Worm (Caenorhabditis elegans): ENCODE results near the gene srx-131.
A peak's percentile ranks its signal among the peaks of the same experiment; 100 is the strongest.

Gene srx-131

ce11 chrV:13812330-13812729 is 32.9 kb upstream of the srx-131 start:
- TF ChIP-seq lsy-2 (tag; optimal IDR thresholded peaks at IDR 0.05) (no peak), blmp-1 (tag; optimal IDR thresholded peaks at IDR 0.05; ENCODE audit: insufficient read depth) (no peak), ceh-16 (tag; optimal IDR thresholded peaks at IDR 0.05) (no peak), unc-55 (GFP tag; optimal IDR thresholded peaks at IDR 0.05) (no peak), nhr-21 (tag; optimal IDR thresholded peaks at IDR 0.05) (no peak), sma-9 (GFP tag; optimal IDR thresholded peaks at IDR 0.05) (no peak), sma-9 (tag; optimal IDR thresholded peaks at IDR 0.05) (no peak), mab-5 (tag; optimal IDR thresholded peaks at IDR 0.05) (no peak), ztf-4 (tag; optimal IDR thresholded peaks at IDR 0.05) (no peak), crh-2 (tag; optimal IDR thresholded peaks at IDR 0.05) (no peak), alr-1 (tag; optimal IDR thresholded peaks at IDR 0.05) (no peak), nhr-77 (tag; optimal IDR thresholded peaks at IDR 0.05) (no peak), lin-11 (tag; optimal IDR thresholded peaks at IDR 0.05) (no peak), nhr-237 (tag; optimal IDR thresholded peaks at IDR 0.05) (no peak)

DNA sequence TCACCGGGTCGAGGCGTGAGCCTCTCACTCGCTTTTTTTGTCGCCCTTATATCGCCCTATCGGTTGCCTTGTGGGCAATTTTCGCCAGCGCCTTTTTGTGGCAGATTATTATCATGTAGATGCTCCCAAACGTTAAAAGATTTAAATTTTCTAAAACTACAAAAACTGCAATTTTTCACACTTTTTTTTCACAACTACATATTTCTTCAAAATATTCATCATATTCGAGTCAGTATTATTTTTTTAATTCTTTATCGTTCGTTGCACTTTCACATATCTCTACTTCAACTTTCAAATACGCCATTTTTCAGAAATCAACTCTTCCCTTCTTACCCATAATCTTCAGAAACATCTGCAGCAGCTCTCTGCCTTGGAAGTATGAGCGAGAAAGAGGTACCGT is 32.3 kb upstream of the srx-131 start, which contains the start of gene ceh-24:
ceh-24 (plus strand) TSS at position 301 of the 400 bp plus-strand sequence.
- TF ChIP-seq sem-4 (tag; optimal IDR thresholded peaks at IDR 0.05) = no peak
- TF ChIP-seq nhr-10 (tag; optimal IDR thresholded peaks at IDR 0.05) = no peak
- TF ChIP-seq elt-1 (tag; optimal IDR thresholded peaks at IDR 0.05) = no peak
- no peak for TF ChIP-seq dmd-4 (tag; optimal IDR thresholded peaks at IDR 0.05)
- TF ChIP-seq C34F6.9 (tag; optimal IDR thresholded peaks at IDR 0.05) = no peak
- TF ChIP-seq sma-9 (GFP tag; optimal IDR thresholded peaks at IDR 0.05) = no peak
- no peak for TF ChIP-seq sma-9 (tag; optimal IDR thresholded peaks at IDR 0.05)

- no peak for TF ChIP-seq sma-3 (GFP tag; optimal IDR thresholded peaks at IDR 0.05)
- TF ChIP-seq lin-11 (tag; optimal IDR thresholded peaks at IDR 0.05) = no peak
- no peak for TF ChIP-seq nhr-129 (tag; optimal IDR thresholded peaks at IDR 0.05)
- no peak for TF ChIP-seq elt-3 (tag; optimal IDR thresholded peaks at IDR 0.05)
- TF ChIP-seq Y55F3AM.14 (GFP tag; optimal IDR thresholded peaks at IDR 0.05) = no peak
- no peak for TF ChIP-seq mbf-1 (tag; optimal IDR thresholded peaks at IDR 0.05)
- no peak for TF ChIP-seq peb-1 (tag; optimal IDR thresholded peaks at IDR 0.05)
- TF ChIP-seq unc-62 (GFP tag; optimal IDR thresholded peaks at IDR 0.05) = no peak
- no peak for TF ChIP-seq aly-2 (tag; optimal IDR thresholded peaks at IDR 0.05)
- no peak for TF ChIP-seq ztf-11 (tag; optimal IDR thresholded peaks at IDR 0.05)
- TF ChIP-seq lin-39 (tag; optimal IDR thresholded peaks at IDR 0.05) = no peak
- TF ChIP-seq dmd-4 (tag; optimal IDR thresholded peaks at IDR 0.05) = no peak
- TF ChIP-seq skn-1 (tag; optimal IDR thresholded peaks at IDR 0.05) = no peak
- TF ChIP-seq blmp-1 (tag; optimal IDR thresholded peaks at IDR 0.05; ENCODE audit: insufficient read depth) = no peak
- no peak for TF ChIP-seq unc-39 (tag; optimal IDR thresholded peaks at IDR 0.05)
- TF ChIP-seq R02D3.7 (tag; optimal IDR thresholded peaks at IDR 0.05) = no peak
- no peak for TF ChIP-seq nhr-77 (tag; optimal IDR thresholded peaks at IDR 0.05)
These were observed 28.4 kb upstream of the srx-131 start, which contains the start of gene F55B12.2 for ce11 chrV:13816877-13817276. F55B12.2 (minus strand) TSS chrV:13816977.

- no peak for TF ChIP-seq nhr-12 (tag; optimal IDR thresholded peaks at IDR 0.05)
- TF ChIP-seq lin-11 (tag; optimal IDR thresholded peaks at IDR 0.05) = peak; percentile 29
- no peak for TF ChIP-seq nhr-77 (tag; optimal IDR thresholded peaks at IDR 0.05)
- TF ChIP-seq mdl-1 (tag; optimal IDR thresholded peaks at IDR 0.05) = no peak
- no peak for TF ChIP-seq unc-62 (GFP tag; optimal IDR thresholded peaks at IDR 0.05)
- no peak for TF ChIP-seq ceh-16 (tag; optimal IDR thresholded peaks at IDR 0.05)
- TF ChIP-seq skn-1 (tag; optimal IDR thresholded peaks at IDR 0.05) = no peak
- TF ChIP-seq egl-27 (tag; optimal IDR thresholded peaks at IDR 0.05) = peak; percentile 37
- no peak for TF ChIP-seq nhr-11 (tag; optimal IDR thresholded peaks at IDR 0.05)
- no peak for TF ChIP-seq zag-1 (tag; optimal IDR thresholded peaks at IDR 0.05)
- no peak for TF ChIP-seq ama-1 (optimal IDR thresholded peaks at IDR 0.05)
- no peak for TF ChIP-seq nhr-23 (tag; optimal IDR thresholded peaks at IDR 0.05)
- no peak for TF ChIP-seq unc-39 (tag; optimal IDR thresholded peaks at IDR 0.05)
- peak; percentile 49 for TF ChIP-seq lin-13 (GFP tag; optimal IDR thresholded peaks at IDR 0.05)
- peak; percentile 41 for TF ChIP-seq snpc-4 (tag; optimal IDR thresholded peaks at IDR 0.05)
- TF ChIP-seq nhr-6 (tag; optimal IDR thresholded peaks at IDR 0.05) = no peak
- peak; percentile 27 for TF ChIP-seq nhr-21 (tag; optimal IDR thresholded peaks at IDR 0.05)
- TF ChIP-seq ztf-11 (tag; optimal IDR thresholded peaks at IDR 0.05) = no peak
- no peak for TF ChIP-seq alr-1 (tag; optimal IDR thresholded peaks at IDR 0.05)
- TF ChIP-seq dmd-4 (tag; optimal IDR thresholded peaks at IDR 0.05) = no peak
- TF ChIP-seq nhr-237 (tag; optimal IDR thresholded peaks at IDR 0.05) = no peak
- peak; percentile 60 for TF ChIP-seq crh-2 (tag; optimal IDR thresholded peaks at IDR 0.05)
- TF ChIP-seq blmp-1 (tag; optimal IDR thresholded peaks at IDR 0.05; ENCODE audit: insufficient read depth) = no peak
- TF ChIP-seq R02D3.7 (tag; optimal IDR thresholded peaks at IDR 0.05) = no peak
- TF ChIP-seq ZK546.5 (tag; optimal IDR thresholded peaks at IDR 0.05) = no peak
- TF ChIP-seq unc-55 (GFP tag; optimal IDR thresholded peaks at IDR 0.05) = peak; percentile 85
- no peak for TF ChIP-seq nhr-10 (tag; optimal IDR thresholded peaks at IDR 0.05)
- peak; percentile 75 for TF ChIP-seq fos-1 (tag; optimal IDR thresholded peaks at IDR 0.05)
- peak; percentile 55 for TF ChIP-seq sem-4 (tag; optimal IDR thresholded peaks at IDR 0.05)
- TF ChIP-seq C34F6.9 (tag; optimal IDR thresholded peaks at IDR 0.05) = peak; percentile 89
- TF ChIP-seq aly-2 (tag; optimal IDR thresholded peaks at IDR 0.05) = no peak
- TF ChIP-seq lin-39 (tag; optimal IDR thresholded peaks at IDR 0.05) = no peak
- no peak for TF ChIP-seq elt-3 (tag; optimal IDR thresholded peaks at IDR 0.05)
- TF ChIP-seq Y55F3AM.14 (GFP tag; optimal IDR thresholded peaks at IDR 0.05) = no peak
- TF ChIP-seq nhr-129 (tag; optimal IDR thresholded peaks at IDR 0.05) = peak; percentile 83
- no peak for TF ChIP-seq mbf-1 (tag; optimal IDR thresholded peaks at IDR 0.05)
- peak; percentile 5 for TF ChIP-seq ztf-4 (tag; optimal IDR thresholded peaks at IDR 0.05)
These were observed 26.3 kb upstream of the srx-131 start, which contains the start of gene sel-10 for ce11 chrV:13818824-13819408. sel-10 (plus strand) TSS chrV:13819361.
